Worm (Caenorhabditis elegans) whole organism, mixed stage, embryonic: ENCODE measurements around the gene srh-293.

Source experiments
- elt-1 ChIP-seq: sonication (generic microtip); optimal IDR thresholded peaks from 2 replicates; lab custom pipeline; 2017; ENCODE audit warnings: missing genetic modification characterization, mild to moderate bottlenecking, missing compliant biosample characterization, antibody characterized with exemption, moderate library complexity, borderline replicate concordance; ENCODE audit not compliant: insufficient read depth
- mep-1 ChIP-seq: fragments of 150-350 bp; optimal IDR thresholded peaks from 2 replicates; lab custom pipeline; 2017; ENCODE audit warnings: missing biosample characterization, missing genetic modification reagents, missing genetic modification characterization, inconsistent platforms
- nhr-237 ChIP-seq: fragments of 150-350 bp; optimal IDR thresholded peaks from 2 replicates; lab custom pipeline; 2014; ENCODE audit warnings: missing biosample characterization, missing genetic modification characterization
- nhr-76 ChIP-seq: sonication (generic microtip); optimal IDR thresholded peaks from 2 replicates; lab custom pipeline; 2017; ENCODE audit warnings: missing biosample characterization, missing genetic modification characterization

ce11 chrV:15912677-15913076 lies 46.7 kb downstream of the srh-293 start:
- no peak for TF ChIP-seq nhr-237 (tag; lab: Kevin White, UChicago)
- no peak for TF ChIP-seq elt-1 (tag; lab: Kevin White, UChicago)
- TF ChIP-seq nhr-76: no peak
- no peak for TF ChIP-seq mep-1 (tag; lab: Kevin White, UChicago)
